Worm (Caenorhabditis elegans) whole organism, L3 larva: ENCODE data around the gene eak-4.

ENCODE experiments used
- R02D3.7 ChIP-seq: fragments of 150-350 bp; optimal IDR thresholded peaks from 2 replicates; lab custom pipeline; 2014; ENCODE audit warnings: missing biosample characterization, missing genetic modification characterization
- ZK546.5 ChIP-seq: sonication (generic microtip); optimal IDR thresholded peaks from 2 replicates; lab custom pipeline; 2017; ENCODE audit warnings: missing biosample characterization, missing genetic modification characterization
- ama-1 ChIP-seq: fragments of 150-350 bp; optimal IDR thresholded peaks from 2 replicates; lab custom pipeline; 2018
- ceh-16 ChIP-seq: sonication (generic microtip); optimal IDR thresholded peaks from 2 replicates; lab custom pipeline; 2017; ENCODE audit warnings: missing biosample characterization, missing genetic modification characterization
- ceh-82 ChIP-seq: fragments of 150-350 bp; optimal IDR thresholded peaks from 2 replicates; lab custom pipeline; 2014; ENCODE audit warnings: missing biosample characterization, missing genetic modification characterization
- ceh-9 ChIP-seq: sonication (generic microtip); optimal IDR thresholded peaks from 2 replicates; lab custom pipeline; 2018; ENCODE audit warnings: missing biosample characterization, missing genetic modification characterization
- daf-12 ChIP-seq: fragments of 150-350 bp; optimal IDR thresholded peaks from 2 replicates; lab custom pipeline; 2014; ENCODE audit warnings: missing biosample characterization, missing genetic modification reagents, missing genetic modification characterization
- egl-27 ChIP-seq: sonication (generic microtip); optimal IDR thresholded peaks from 4 replicates; lab custom pipeline; 2017; ENCODE audit warnings: missing biosample characterization, missing genetic modification reagents, missing genetic modification characterization
- egl-5 ChIP-seq: fragments of 150-350 bp; optimal IDR thresholded peaks from 2 replicates; lab custom pipeline; 2017; ENCODE audit warnings: missing biosample characterization, missing genetic modification reagents, missing genetic modification characterization, inconsistent platforms
- elt-1 ChIP-seq: fragments of 150-350 bp; optimal IDR thresholded peaks from 2 replicates; lab custom pipeline; 2014; ENCODE audit warnings: missing biosample characterization, missing genetic modification characterization
- elt-2 ChIP-seq: sonication (generic microtip); optimal IDR thresholded peaks from 2 replicates; lab custom pipeline; 2016; ENCODE audit warnings: missing genetic modification reagents, mild to moderate bottlenecking, missing genetic modification characterization, missing compliant biosample characterization
- elt-3 ChIP-seq, 3 experiments: fragments of 150-350 bp in 1 of 3; sonication (generic microtip) in 2 of 3; optimal IDR thresholded peaks; 2 replicates in 2 of 3; 4 replicates in 1 of 3; lab custom pipeline; 2014 to 2017; ENCODE audit warnings: missing biosample characterization in 3 of 3, missing genetic modification characterization in 3 of 3
- eor-1 ChIP-seq, 2 experiments: fragments of 150-350 bp; optimal IDR thresholded peaks; 2 replicates each; lab custom pipeline; 2014 to 2018; ENCODE audit warnings: missing biosample characterization in 2 of 2, missing genetic modification characterization in 2 of 2
- fkh-2 ChIP-seq: fragments of 150-350 bp; optimal IDR thresholded peaks from 2 replicates; lab custom pipeline; 2014; ENCODE audit warnings: missing biosample characterization, missing genetic modification reagents, missing genetic modification characterization
- fos-1 ChIP-seq: fragments of 150-350 bp; optimal IDR thresholded peaks from 2 replicates; lab custom pipeline; 2014; ENCODE audit warnings: missing biosample characterization, missing genetic modification characterization
- hmg-11 ChIP-seq: sonication (generic microtip); optimal IDR thresholded peaks from 2 replicates; lab custom pipeline; 2016; ENCODE audit warnings: missing genetic modification characterization, missing compliant biosample characterization
- jun-1 ChIP-seq: fragments of 150-350 bp; optimal IDR thresholded peaks from 2 replicates; lab custom pipeline; 2014; ENCODE audit warnings: missing biosample characterization, missing genetic modification reagents, missing genetic modification characterization
- lin-15B ChIP-seq: fragments of 150-350 bp; optimal IDR thresholded peaks from 2 replicates; lab custom pipeline; 2014; ENCODE audit warnings: missing biosample characterization, missing genetic modification characterization
- lin-39 ChIP-seq: fragments of 150-350 bp; optimal IDR thresholded peaks from 2 replicates; lab custom pipeline; 2018; ENCODE audit warnings: missing biosample characterization, missing genetic modification reagents, missing genetic modification characterization
- lsy-12 ChIP-seq: sonication (generic microtip); optimal IDR thresholded peaks from 2 replicates; lab custom pipeline; 2016; ENCODE audit warnings: mild to moderate bottlenecking, missing genetic modification characterization, missing compliant biosample characterization
- mdl-1 ChIP-seq: fragments of 150-350 bp; optimal IDR thresholded peaks from 2 replicates; lab custom pipeline; 2014; ENCODE audit warnings: missing biosample characterization, missing genetic modification characterization
- nfya-1 ChIP-seq: sonication (generic microtip); optimal IDR thresholded peaks from 2 replicates; lab custom pipeline; 2017; ENCODE audit warnings: missing genetic modification characterization, mild to moderate bottlenecking, missing compliant biosample characterization, antibody characterized with exemption, moderate library complexity; ENCODE audit not compliant: insufficient read depth
- nhr-11 ChIP-seq: fragments of 150-350 bp; optimal IDR thresholded peaks from 2 replicates; lab custom pipeline; 2014; ENCODE audit warnings: missing biosample characterization, missing genetic modification characterization
- nhr-12 ChIP-seq: fragments of 150-350 bp; optimal IDR thresholded peaks from 2 replicates; lab custom pipeline; 2014; ENCODE audit warnings: missing biosample characterization, missing genetic modification characterization
- nhr-25 ChIP-seq: sonication (generic microtip); optimal IDR thresholded peaks from 2 replicates; lab custom pipeline; 2017; ENCODE audit warnings: missing biosample characterization, missing genetic modification characterization
- nhr-28 ChIP-seq: fragments of 150-350 bp; optimal IDR thresholded peaks from 2 replicates; lab custom pipeline; 2014; ENCODE audit warnings: missing biosample characterization, missing genetic modification characterization
- nhr-43 ChIP-seq: sonication (generic microtip); optimal IDR thresholded peaks from 2 replicates; lab custom pipeline; 2016; ENCODE audit warnings: mild to moderate bottlenecking, missing genetic modification characterization, missing compliant biosample characterization; ENCODE audit not compliant: poor library complexity, severe bottlenecking
- nhr-67 ChIP-seq: fragments of 150-350 bp; optimal IDR thresholded peaks from 2 replicates; lab custom pipeline; 2014; ENCODE audit warnings: missing biosample characterization, missing genetic modification characterization
- nhr-76 ChIP-seq: fragments of 150-350 bp; sonication (generic microtip); optimal IDR thresholded peaks from 5 replicates; lab custom pipeline; 2014; ENCODE audit warnings: missing biosample characterization, missing genetic modification characterization
- nhr-77 ChIP-seq: fragments of 150-350 bp; optimal IDR thresholded peaks from 2 replicates; lab custom pipeline; 2014; ENCODE audit warnings: missing biosample characterization, missing genetic modification characterization
- pha-4 ChIP-seq: fragments of 150-350 bp; optimal IDR thresholded peaks from 2 replicates; lab custom pipeline; 2014; ENCODE audit warnings: missing biosample characterization, missing genetic modification reagents, missing genetic modification characterization
- pqm-1 ChIP-seq: fragments of 150-350 bp; optimal IDR thresholded peaks from 2 replicates; lab custom pipeline; 2017; ENCODE audit warnings: missing biosample characterization, missing genetic modification characterization, inconsistent platforms
- sea-2 ChIP-seq: fragments of 150-350 bp; sonication (generic microtip); optimal IDR thresholded peaks from 4 replicates; lab custom pipeline; 2014; ENCODE audit warnings: missing biosample characterization, missing genetic modification reagents, missing genetic modification characterization
- skn-1 ChIP-seq: fragments of 150-350 bp; optimal IDR thresholded peaks from 2 replicates; lab custom pipeline; 2014; ENCODE audit warnings: missing biosample characterization, missing genetic modification characterization
- snpc-4 ChIP-seq: fragments of 150-350 bp; optimal IDR thresholded peaks from 2 replicates; lab custom pipeline; 2014; ENCODE audit warnings: missing biosample characterization, missing genetic modification characterization
- tbx-2 ChIP-seq: sonication (generic microtip); optimal IDR thresholded peaks from 2 replicates; lab custom pipeline; 2016; ENCODE audit warnings: mild to moderate bottlenecking, missing genetic modification characterization, missing compliant biosample characterization
- unc-39 ChIP-seq: sonication (generic microtip); optimal IDR thresholded peaks from 4 replicates; lab custom pipeline; 2017; ENCODE audit warnings: missing biosample characterization, missing genetic modification characterization
- unc-62 ChIP-seq: fragments of 150-350 bp; sonication (generic microtip); optimal IDR thresholded peaks from 4 replicates; lab custom pipeline; 2014; ENCODE audit warnings: missing biosample characterization, missing genetic modification reagents, missing genetic modification characterization
- zag-1 ChIP-seq: fragments of 150-350 bp; optimal IDR thresholded peaks from 2 replicates; lab custom pipeline; 2014; ENCODE audit warnings: missing biosample characterization, missing genetic modification characterization
- ztf-4 ChIP-seq: fragments of 150-350 bp; optimal IDR thresholded peaks from 2 replicates; lab custom pipeline; 2014; ENCODE audit warnings: missing biosample characterization, missing genetic modification characterization

Gene eak-4

DNA sequence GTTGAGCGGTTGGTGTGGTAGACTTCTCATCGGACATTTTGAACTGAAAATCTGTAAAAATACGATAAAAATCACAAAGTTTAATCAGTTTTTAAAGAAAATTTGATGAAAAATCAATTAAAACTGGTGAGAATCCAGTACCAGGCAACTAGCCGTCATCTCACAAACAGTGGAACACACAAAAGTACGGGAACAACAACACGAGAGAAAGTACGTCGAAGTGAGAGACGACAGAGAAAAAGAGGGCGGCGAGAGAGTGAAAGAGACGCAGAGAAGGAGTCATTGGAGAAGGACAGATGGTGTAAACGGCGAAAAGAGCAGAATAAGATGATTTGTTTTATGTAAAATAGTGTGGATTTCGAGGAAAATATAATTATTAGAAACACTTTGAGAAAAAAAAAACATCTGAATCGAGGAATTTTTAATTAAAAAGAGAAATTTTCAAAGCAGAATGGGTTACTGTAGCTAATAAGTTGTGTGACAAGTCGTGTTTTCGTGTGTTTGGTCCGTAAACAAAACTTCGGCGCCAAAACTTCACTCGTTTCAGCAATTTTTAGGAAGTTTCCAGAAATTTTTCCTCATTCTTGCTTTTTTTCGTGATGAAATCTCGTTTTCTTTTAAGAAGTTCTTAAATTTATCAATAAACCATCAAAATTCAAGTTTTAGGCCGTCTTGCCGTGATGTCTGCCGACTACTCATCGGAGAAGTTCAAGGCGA, 42.0 kb upstream of the eak-4 start, which contains the start of the genes hsb-1 and let-99:
Gene hsb-1, minus strand, starts transcription at position 51 of the 717 bp plus-strand sequence.
Gene let-99, plus strand, starts transcription at position 667 of the 717 bp plus-strand sequence.
- no peak for TF ChIP-seq nfya-1 (tag; lab: Kevin White, UChicago)
- TF ChIP-seq egl-5 (tag; lab: Kevin White, UChicago), result peak; percentile 8
- no peak for TF ChIP-seq tbx-2 (tag; lab: Kevin White, UChicago)
- no peak for TF ChIP-seq lin-39 (tag; lab: Kevin White, UChicago)
- TF ChIP-seq ceh-9 (tag; lab: Kevin White, UChicago), result no peak
- no peak for TF ChIP-seq unc-39 (tag; lab: Kevin White, UChicago)
- peak; percentile 31 for TF ChIP-seq nhr-25 (tag; lab: Kevin White, UChicago)
- peak; percentile 12 for TF ChIP-seq elt-2
- no peak for TF ChIP-seq ama-1 (lab: Kevin White, UChicago)

DNA sequence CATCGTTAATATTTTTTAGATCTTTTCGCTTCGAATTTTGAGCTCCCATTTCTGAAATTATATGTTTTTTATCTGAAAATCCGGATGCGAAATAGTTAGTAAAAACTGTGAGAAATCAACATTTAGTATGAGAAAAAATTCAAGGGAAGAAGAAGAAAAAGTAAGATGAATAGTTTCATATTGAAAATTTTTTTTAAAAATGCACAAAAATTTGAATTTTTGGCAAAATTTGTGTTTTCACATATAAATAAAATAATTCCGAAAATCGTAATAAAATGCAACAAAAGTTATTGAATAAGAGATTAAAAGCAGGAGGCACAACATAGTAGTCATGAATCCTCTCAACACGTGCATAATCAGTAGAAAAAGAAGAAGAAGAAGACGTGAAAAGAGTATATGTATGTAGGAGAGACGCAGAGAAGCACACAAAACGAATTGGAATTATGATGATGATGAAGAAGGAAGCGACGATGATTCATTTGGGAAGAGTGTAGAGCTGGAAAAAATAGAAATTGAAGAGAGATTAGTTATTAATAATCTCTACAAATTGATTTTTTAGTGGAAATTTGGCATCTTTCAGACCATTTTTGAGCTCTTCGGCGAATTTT, 40.7 kb upstream of the eak-4 start, which contains the start of gene eak-7:
Gene eak-7, minus strand, starts transcription at position 51 of the 608 bp plus-strand sequence.
- TF ChIP-seq lin-39 (tag; lab: Kevin White, UChicago) (no peak), hmg-11 (tag; lab: Kevin White, UChicago) (no peak), elt-2 (no peak), nhr-76 (tag; lab: Kevin White, UChicago) (no peak), fkh-2 (tag; lab: Kevin White, UChicago) (no peak), ceh-16 (tag; lab: Kevin White, UChicago) (no peak), nhr-25 (tag; lab: Kevin White, UChicago) (no peak), nhr-77 (tag; lab: Kevin White, UChicago) (no peak), lsy-12 (no peak), skn-1 (no peak), pqm-1 (no peak), snpc-4 (tag; lab: Kevin White, UChicago) (no peak), sea-2 (no peak), mdl-1 (tag; lab: Kevin White, UChicago) (no peak)

DNA sequence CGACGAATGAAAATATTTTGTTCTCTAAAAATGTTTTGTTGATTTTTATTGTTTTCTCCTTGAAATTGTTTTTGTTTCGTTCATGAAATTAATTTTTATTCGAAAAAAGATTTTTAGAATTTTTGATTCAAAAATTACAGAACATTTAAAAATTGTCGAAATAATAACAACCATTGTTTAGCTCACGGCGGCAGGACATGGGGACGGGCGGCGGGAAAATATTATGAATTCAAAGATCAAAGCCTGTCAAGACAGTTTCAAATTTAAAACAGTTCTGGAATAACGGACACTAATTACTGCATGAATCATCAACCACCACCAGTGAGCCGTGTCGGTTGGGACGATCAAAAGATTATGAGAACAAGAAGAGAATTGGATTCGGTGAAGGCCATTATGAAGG, 35.3 kb upstream of the eak-4 start, which contains the start of gene snb-7:
Gene snb-7, plus strand, starts transcription at position 301 of the 400 bp plus-strand sequence.
- TF ChIP-seq jun-1 (tag; lab: Kevin White, UChicago), result no peak
- TF ChIP-seq lsy-12, result no peak
- no peak for TF ChIP-seq nhr-76 (tag; lab: Kevin White, UChicago)
- no peak for TF ChIP-seq nhr-43 (tag; lab: Kevin White, UChicago)
- no peak for TF ChIP-seq snpc-4 (tag; lab: Kevin White, UChicago)
- no peak for TF ChIP-seq egl-27
- no peak for TF ChIP-seq hmg-11 (tag; lab: Kevin White, UChicago)
- no peak for TF ChIP-seq pqm-1
- no peak for TF ChIP-seq nhr-11
- TF ChIP-seq fos-1 (tag; lab: Kevin White, UChicago), result no peak
- no peak for TF ChIP-seq ztf-4 (tag; lab: Kevin White, UChicago)
- no peak for TF ChIP-seq eor-1 (tag; optimal IDR thresholded peaks at IDR 0.05; lab: Kevin White, UChicago)
- TF ChIP-seq nhr-77 (tag; lab: Kevin White, UChicago), result no peak
- no peak for TF ChIP-seq elt-3 (tag; optimal IDR thresholded peaks at IDR 0.05; lab: Kevin White, UChicago)
- no peak for TF ChIP-seq elt-2
- no peak for TF ChIP-seq lin-15B (tag; lab: Kevin White, UChicago)
- no peak for TF ChIP-seq mdl-1 (tag; lab: Kevin White, UChicago)
- TF ChIP-seq nfya-1 (tag; lab: Kevin White, UChicago), result no peak
- no peak for TF ChIP-seq zag-1 (tag; lab: Kevin White, UChicago)

DNA sequence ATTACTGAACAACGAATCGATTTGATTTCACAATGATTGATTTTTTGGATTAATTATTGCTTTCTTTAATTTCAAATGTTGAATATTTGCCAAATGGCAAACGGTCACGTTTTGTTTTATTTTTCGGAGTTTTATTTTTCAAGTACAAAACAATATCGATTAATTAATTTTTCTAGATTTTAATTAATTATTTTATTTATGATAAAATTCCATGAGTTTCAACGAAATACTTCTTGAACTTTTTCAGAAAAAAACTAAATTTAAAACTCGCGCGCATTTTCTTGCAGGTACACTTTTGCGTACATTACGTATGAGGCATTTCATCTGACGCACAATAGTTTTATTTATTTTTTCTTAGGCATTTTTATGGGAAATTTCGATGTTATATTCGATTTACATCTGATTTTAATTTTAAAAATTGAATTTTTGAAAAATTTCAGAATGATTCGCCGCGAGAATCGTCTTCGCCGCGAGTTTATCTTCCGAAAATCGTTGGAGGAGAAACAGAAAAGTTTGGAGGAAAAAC, 33.7 kb upstream of the eak-4 start, which contains the start of the genes ZK795.2 and ZK795.3:
Gene ZK795.2, minus strand, starts transcription at position 51 of the 526 bp plus-strand sequence.
Gene ZK795.3, plus strand, starts transcription at position 441 of the 526 bp plus-strand sequence.
- no peak for TF ChIP-seq nhr-28 (tag; lab: Kevin White, UChicago)
- no peak for TF ChIP-seq nhr-12 (tag; lab: Kevin White, UChicago)
- TF ChIP-seq fkh-2 (tag; lab: Kevin White, UChicago), result no peak
- no peak for TF ChIP-seq daf-12 (tag; lab: Kevin White, UChicago)
- peak; percentile 71 for TF ChIP-seq nfya-1 (tag; lab: Kevin White, UChicago)
- TF ChIP-seq elt-2, result peak; percentile 6
- no peak for TF ChIP-seq pqm-1
- TF ChIP-seq lsy-12, result no peak
- TF ChIP-seq elt-3 (tag; optimal IDR thresholded peaks at IDR 0.05; lab: Kevin White, UChicago), result no peak
- peak in 1 of 2 experiments; percentile 18 for TF ChIP-seq eor-1 (tag; optimal IDR thresholded peaks at IDR 0.05; lab: Kevin White, UChicago)
- TF ChIP-seq nhr-11, result no peak
- TF ChIP-seq elt-1 (tag; lab: Kevin White, UChicago), result no peak
- TF ChIP-seq pha-4 (tag; lab: Kevin White, UChicago), result peak; percentile 90
- no peak for TF ChIP-seq tbx-2 (tag; lab: Kevin White, UChicago)
- no peak for TF ChIP-seq egl-27
- no peak for TF ChIP-seq mdl-1 (tag; lab: Kevin White, UChicago)
- no peak for TF ChIP-seq ama-1 (lab: Kevin White, UChicago)
- TF ChIP-seq unc-62 (GFP tag; lab: Kevin White, UChicago), result no peak
- no peak for TF ChIP-seq nhr-67
- TF ChIP-seq ceh-16 (tag; lab: Kevin White, UChicago), result no peak
- no peak for TF ChIP-seq egl-5 (tag; lab: Kevin White, UChicago)
- peak; percentile 39 for TF ChIP-seq lin-15B (tag; lab: Kevin White, UChicago)
- no peak for TF ChIP-seq fos-1 (tag; lab: Kevin White, UChicago)
- no peak for TF ChIP-seq ZK546.5 (tag; lab: Kevin White, UChicago)
- TF ChIP-seq R02D3.7 (tag; lab: Kevin White, UChicago), result no peak
- no peak for TF ChIP-seq ceh-82 (tag; lab: Kevin White, UChicago)
- TF ChIP-seq unc-39 (tag; lab: Kevin White, UChicago), result no peak
- TF ChIP-seq ceh-9 (tag; lab: Kevin White, UChicago), result no peak
